Worm (Caenorhabditis elegans) whole organism, young adult: ENCODE measurements around the gene cdc-48.2.
A peak's percentile ranks its signal among the peaks of the same experiment; 100 is the strongest.

Experiments
- F33H1.4 ChIP-seq: fragments of 200-800 bp; sonication (Bioruptor generic); IDR thresholded peaks from 2 replicates; pipeline ENCODE4 v1.3.6; 2022; ENCODE audit warnings: missing genetic modification reagents, missing genetic modification characterization, missing compliant biosample characterization
- cebp-1 ChIP-seq, 2 experiments: fragments of 200-800 bp in 1 of 2; sonication (Bioruptor generic) in 1 of 2; sonication (generic microtip) in 1 of 2; IDR thresholded peaks in 1 of 2; optimal IDR thresholded peaks in 1 of 2; 2 replicates each; pipeline versions ENCODE4 v1.3.6 to Lab custom; 2017 to 2022; ENCODE audit warnings: missing compliant biosample characterization in 2 of 2, missing genetic modification characterization in 2 of 2, mild to moderate bottlenecking in 1 of 2, missing genetic modification reagents in 1 of 2, moderate library complexity in 1 of 2
- ceh-79 ChIP-seq: sonication (generic microtip); optimal IDR thresholded peaks from 2 replicates; lab custom pipeline; 2017; ENCODE audit warnings: mild to moderate bottlenecking, missing genetic modification characterization, missing compliant biosample characterization
- somi-1 ChIP-seq: fragments of 200-800 bp; sonication (Bioruptor generic); optimal IDR thresholded peaks from 2 replicates; lab custom pipeline; 2018; ENCODE audit warnings: mild to moderate bottlenecking, missing genetic modification characterization, missing compliant biosample characterization
- unc-62 ChIP-seq: fragments of 150-350 bp; optimal IDR thresholded peaks from 2 replicates; lab custom pipeline; 2014; ENCODE audit warnings: missing biosample characterization, missing genetic modification reagents, missing genetic modification characterization

- no peak for TF ChIP-seq unc-62 (GFP tag; lab: Kevin White, UChicago)
- no peak for TF ChIP-seq ceh-79 (tag; lab: Kevin White, UChicago)
- TF ChIP-seq cebp-1 (GFP tag; IDR thresholded peaks at IDR 0.05; lab: Robert Waterston, UW), result no peak
- no peak for TF ChIP-seq cebp-1 (tag; optimal IDR thresholded peaks at IDR 0.05; lab: Kevin White, UChicago)
- no peak for TF ChIP-seq somi-1
- TF ChIP-seq F33H1.4 (GFP tag; lab: Robert Waterston, UW), result peak; percentile 63
Observed at ce11 chrII:8127794-8128193, 10.5 kb upstream of the cdc-48.2 start.
